Worm (Caenorhabditis elegans) whole organism, L4 larva: ENCODE data around the gene eri-3.

Experiments used
- D1046.2 ChIP-seq: fragments of 200-800 bp; sonication (Bioruptor generic); IDR thresholded peaks from 2 replicates; pipeline ENCODE4 v1.3.6; 2022; ENCODE audit warnings: missing genetic modification characterization, missing compliant biosample characterization
- F44E2.7 ChIP-seq: fragments of 200-800 bp; sonication (Bioruptor generic); IDR thresholded peaks from 2 replicates; pipeline ENCODE4 v2.1.2; 2022; ENCODE audit warnings: missing genetic modification characterization, missing compliant biosample characterization
- R02D3.7 ChIP-seq: fragments of 150-350 bp; sonication (generic microtip); optimal IDR thresholded peaks from 3 replicates; lab custom pipeline; 2014; ENCODE audit warnings: missing biosample characterization, missing genetic modification characterization
- Y48G9A.11 ChIP-seq: fragments of 200-800 bp; sonication (Bioruptor generic); IDR thresholded peaks from 2 replicates; pipeline ENCODE4 v1.3.6; 2022; ENCODE audit warnings: missing genetic modification reagents, missing genetic modification characterization, missing compliant biosample characterization
- ama-1 ChIP-seq: fragments of 150-350 bp; optimal IDR thresholded peaks from 2 replicates; lab custom pipeline; 2014; ENCODE audit warnings: inconsistent platforms, mixed read lengths
- ceh-62 ChIP-seq: sonication (generic microtip); optimal IDR thresholded peaks from 2 replicates; lab custom pipeline; 2017; ENCODE audit warnings: missing biosample characterization, missing genetic modification characterization
- cey-2 ChIP-seq: sonication (generic microtip); optimal IDR thresholded peaks from 3 replicates; lab custom pipeline; 2017; ENCODE audit warnings: missing genetic modification characterization, mild to moderate bottlenecking, missing compliant biosample characterization, antibody characterized with exemption, borderline replicate concordance; ENCODE audit not compliant: insufficient read depth
- ctbp-1 ChIP-seq: fragments of 200-800 bp; sonication (Bioruptor generic); IDR thresholded peaks from 2 replicates; pipeline ENCODE4 v1.3.6; 2022; ENCODE audit warnings: missing genetic modification reagents, missing genetic modification characterization, missing compliant biosample characterization
- daf-12 ChIP-seq: fragments of 150-350 bp; optimal IDR thresholded peaks from 2 replicates; lab custom pipeline; 2014; ENCODE audit warnings: missing biosample characterization, missing genetic modification reagents, missing genetic modification characterization
- daf-16 ChIP-seq, 3 experiments: sonication (generic microtip); optimal IDR thresholded peaks; 2 replicates each; lab custom pipeline; 2016 to 2017; ENCODE audit warnings: missing genetic modification characterization in 3 of 3, missing genetic modification reagents in 3 of 3, mild to moderate bottlenecking in 2 of 3, missing compliant biosample characterization in 2 of 3, missing biosample characterization in 1 of 3, moderate library complexity in 1 of 3
- daf-19 ChIP-seq: fragments of 200-800 bp; sonication (Bioruptor generic); conservative IDR thresholded peaks from 2 replicates; pipeline ENCODE4 v1.3.6; 2022; ENCODE audit warnings: missing genetic modification characterization, missing compliant biosample characterization
- dmd-9 ChIP-seq: fragments of 200-800 bp; sonication (Bioruptor generic); IDR thresholded peaks from 2 replicates; pipeline ENCODE4 v1.3.6; 2022; ENCODE audit warnings: missing genetic modification reagents, missing genetic modification characterization, missing compliant biosample characterization
- dpl-1 ChIP-seq: fragments of 150-350 bp; optimal IDR thresholded peaks from 2 replicates; lab custom pipeline; 2014; ENCODE audit warnings: missing biosample characterization, missing genetic modification reagents, missing genetic modification characterization
- dve-1 ChIP-seq: sonication (generic microtip); optimal IDR thresholded peaks from 2 replicates; lab custom pipeline; 2017; ENCODE audit warnings: antibody characterized with exemption, mild to moderate bottlenecking, missing genetic modification characterization, missing compliant biosample characterization; ENCODE audit not compliant: insufficient read depth
- gei-8 ChIP-seq: fragments of 200-800 bp; sonication (Bioruptor generic); optimal IDR thresholded peaks from 2 replicates; lab custom pipeline; 2018; ENCODE audit warnings: mild to moderate bottlenecking, missing genetic modification characterization, missing compliant biosample characterization
- hif-1 ChIP-seq, 2 experiments: sonication (generic microtip); optimal IDR thresholded peaks; 2 replicates each; lab custom pipeline; 2016 to 2017; ENCODE audit warnings: missing compliant biosample characterization in 2 of 2, missing genetic modification characterization in 2 of 2, missing genetic modification reagents in 2 of 2, missing genotype in 2 of 2, mild to moderate bottlenecking in 1 of 2
- hlh-11 ChIP-seq: fragments of 200-800 bp; sonication (Bioruptor generic); optimal IDR thresholded peaks from 2 replicates; lab custom pipeline; 2018; ENCODE audit warnings: mild to moderate bottlenecking, missing genetic modification characterization, missing compliant biosample characterization
- hlh-30 ChIP-seq: sonication (generic microtip); optimal IDR thresholded peaks from 2 replicates; lab custom pipeline; 2017; ENCODE audit warnings: antibody characterized with exemption, mild to moderate bottlenecking, missing genetic modification characterization, missing compliant biosample characterization; ENCODE audit not compliant: insufficient read depth
- lin-1 ChIP-seq: fragments of 200-800 bp; sonication (Bioruptor generic); IDR thresholded peaks from 2 replicates; pipeline ENCODE4 v1.3.6; 2022; ENCODE audit warnings: missing genetic modification reagents, missing genetic modification characterization, missing compliant biosample characterization
- lin-13 ChIP-seq: fragments of 150-350 bp; optimal IDR thresholded peaks from 2 replicates; lab custom pipeline; 2014; ENCODE audit warnings: missing biosample characterization, missing genetic modification reagents, missing genetic modification characterization
- lin-39 ChIP-seq: fragments of 150-350 bp; optimal IDR thresholded peaks from 2 replicates; lab custom pipeline; 2014; ENCODE audit warnings: missing biosample characterization, missing genetic modification reagents, missing genetic modification characterization
- lir-3 ChIP-seq: sonication (generic microtip); optimal IDR thresholded peaks from 2 replicates; lab custom pipeline; 2016; ENCODE audit warnings: mild to moderate bottlenecking, missing genetic modification characterization, missing compliant biosample characterization
- lsy-2 ChIP-seq, 2 experiments: fragments of 150-350 bp in 1 of 2; sonication (generic microtip) in 1 of 2; optimal IDR thresholded peaks; 2 replicates each; lab custom pipeline; 2014 to 2017; ENCODE audit warnings: missing biosample characterization in 2 of 2, missing genetic modification characterization in 2 of 2
- madf-9 ChIP-seq: fragments of 200-800 bp; sonication (Bioruptor generic); conservative IDR thresholded peaks from 2 replicates; pipeline ENCODE4 v1.3.6; 2022; ENCODE audit warnings: missing genetic modification reagents, missing genetic modification characterization, missing compliant biosample characterization
- mdl-1 ChIP-seq, 2 experiments: fragments of 150-350 bp in 1 of 2; sonication (generic microtip) in 1 of 2; optimal IDR thresholded peaks; 2 replicates each; lab custom pipeline; 2014 to 2017; ENCODE audit warnings: missing biosample characterization in 2 of 2, missing genetic modification characterization in 2 of 2
- mes-2 ChIP-seq: sonication (generic microtip); optimal IDR thresholded peaks from 2 replicates; lab custom pipeline; 2016; ENCODE audit warnings: missing genotype, mild to moderate bottlenecking, missing genetic modification characterization, missing compliant biosample characterization; ENCODE audit not compliant: poor library complexity, severe bottlenecking
- nhr-10 ChIP-seq: fragments of 150-350 bp; optimal IDR thresholded peaks from 2 replicates; lab custom pipeline; 2014; ENCODE audit warnings: missing biosample characterization, missing genetic modification characterization
- nhr-111 ChIP-seq: fragments of 200-800 bp; sonication (Bioruptor generic); optimal IDR thresholded peaks from 2 replicates; lab custom pipeline; 2018; ENCODE audit warnings: mild to moderate bottlenecking, missing genetic modification characterization, missing compliant biosample characterization
- nhr-237 ChIP-seq: sonication (generic microtip); optimal IDR thresholded peaks from 2 replicates; lab custom pipeline; 2017; ENCODE audit warnings: missing biosample characterization, missing genetic modification characterization
- nhr-41 ChIP-seq: fragments of 200-800 bp; sonication (Bioruptor generic); IDR thresholded peaks from 2 replicates; pipeline ENCODE4 v1.3.6; 2022; ENCODE audit warnings: missing genetic modification reagents, missing genetic modification characterization, missing compliant biosample characterization
- nhr-42 ChIP-seq: fragments of 200-800 bp; sonication (Bioruptor generic); IDR thresholded peaks from 2 replicates; pipeline ENCODE4 v1.3.6; 2022; ENCODE audit warnings: missing genetic modification characterization, missing compliant biosample characterization
- nhr-77 ChIP-seq: fragments of 150-350 bp; optimal IDR thresholded peaks from 2 replicates; lab custom pipeline; 2014; ENCODE audit warnings: missing biosample characterization, missing genetic modification characterization
- pha-4 ChIP-seq, 2 experiments: fragments of 150-350 bp in 1 of 2; fragments of 200-800 bp in 1 of 2; sonication (Bioruptor generic) in 1 of 2; IDR thresholded peaks in 1 of 2; optimal IDR thresholded peaks in 1 of 2; 2 replicates each; pipeline versions ENCODE4 v1.3.6 to Lab custom; 2014 to 2022; ENCODE audit warnings: missing genetic modification characterization in 2 of 2, missing genetic modification reagents in 2 of 2, missing biosample characterization in 1 of 2, missing compliant biosample characterization in 1 of 2
- spr-1 ChIP-seq: sonication (generic microtip); optimal IDR thresholded peaks from 2 replicates; lab custom pipeline; 2016; ENCODE audit warnings: mild to moderate bottlenecking, missing genetic modification characterization, missing compliant biosample characterization
- spr-3 ChIP-seq: fragments of 200-800 bp; sonication (Bioruptor generic); optimal IDR thresholded peaks from 2 replicates; lab custom pipeline; 2018; ENCODE audit warnings: mild to moderate bottlenecking, missing genetic modification characterization, missing compliant biosample characterization
- unc-39 ChIP-seq: sonication (generic microtip); optimal IDR thresholded peaks from 2 replicates; lab custom pipeline; 2017; ENCODE audit warnings: missing biosample characterization, missing genetic modification characterization
- unc-62 ChIP-seq, 3 experiments: fragments of 150-350 bp in 1 of 3; sonication (generic microtip); optimal IDR thresholded peaks in 2 of 3; peaks in 1 of 3; 1 replicate in 1 of 3; 2 replicates in 2 of 3; lab custom pipeline; 2014 to 2017; ENCODE audit warnings: missing biosample characterization in 3 of 3, missing genetic modification characterization in 3 of 3, missing genetic modification reagents in 3 of 3, missing genotype in 1 of 3
- vab-7 ChIP-seq: fragments of 200-800 bp; sonication (Bioruptor generic); IDR thresholded peaks from 2 replicates; pipeline ENCODE4 v1.3.6; 2022; ENCODE audit warnings: missing genetic modification reagents, missing genetic modification characterization, missing compliant biosample characterization
- zag-1 ChIP-seq: fragments of 150-350 bp; optimal IDR thresholded peaks from 2 replicates; lab custom pipeline; 2014; ENCODE audit warnings: missing biosample characterization, missing genetic modification characterization
- zfp-2 ChIP-seq: sonication (generic microtip); optimal IDR thresholded peaks from 2 replicates; lab custom pipeline; 2016; ENCODE audit warnings: mild to moderate bottlenecking, missing genetic modification characterization, missing compliant biosample characterization
- zip-11 ChIP-seq: fragments of 200-800 bp; sonication (Bioruptor generic); IDR thresholded peaks from 2 replicates; pipeline ENCODE4 v1.3.6; 2022; ENCODE audit warnings: missing genetic modification characterization, missing compliant biosample characterization
- ztf-7 ChIP-seq: fragments of 150-350 bp; optimal IDR thresholded peaks from 2 replicates; lab custom pipeline; 2014; ENCODE audit warnings: missing biosample characterization, missing genetic modification characterization

The eri-3 gene

ce11 chrII:1123208-1123607 lies at the start of gene eri-3, which contains the start of gene sut-1:
eri-3 (plus strand) TSS chrII:1123534.
sut-1 (minus strand) TSS chrII:1123265.
- no peak for TF ChIP-seq daf-12
- peak; percentile 68 for TF ChIP-seq mes-2 (tag; lab: Kevin White, UChicago)

DNA sequence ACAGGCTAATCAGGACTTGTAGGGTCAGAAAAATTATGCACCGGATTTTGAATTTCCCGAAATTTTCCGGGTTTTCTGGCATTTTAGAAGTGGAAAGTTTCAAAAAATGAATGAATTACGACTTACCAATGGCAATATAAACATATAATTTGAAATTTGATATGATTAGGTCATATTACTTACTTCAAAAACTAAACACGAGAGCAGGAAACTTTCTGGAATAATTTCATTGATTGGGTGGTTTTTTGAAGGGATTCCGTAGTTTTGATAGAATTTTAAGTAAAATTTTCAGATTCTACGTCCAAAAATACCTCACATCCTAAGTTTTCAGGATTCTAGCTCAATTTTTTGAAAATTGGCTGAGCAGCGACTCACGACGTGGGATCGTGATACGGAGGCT lies 47.9 kb upstream of the eri-3 start, which contains the start of gene K02E7.11:
K02E7.11 (minus strand) TSS at position 101 of the 400 bp plus-strand sequence.
- TF ChIP-seq zfp-2 (tag; lab: Kevin White, UChicago) (peak; percentile 33), dmd-9 (GFP tag; lab: Robert Waterston, UW) (no peak)

DNA sequence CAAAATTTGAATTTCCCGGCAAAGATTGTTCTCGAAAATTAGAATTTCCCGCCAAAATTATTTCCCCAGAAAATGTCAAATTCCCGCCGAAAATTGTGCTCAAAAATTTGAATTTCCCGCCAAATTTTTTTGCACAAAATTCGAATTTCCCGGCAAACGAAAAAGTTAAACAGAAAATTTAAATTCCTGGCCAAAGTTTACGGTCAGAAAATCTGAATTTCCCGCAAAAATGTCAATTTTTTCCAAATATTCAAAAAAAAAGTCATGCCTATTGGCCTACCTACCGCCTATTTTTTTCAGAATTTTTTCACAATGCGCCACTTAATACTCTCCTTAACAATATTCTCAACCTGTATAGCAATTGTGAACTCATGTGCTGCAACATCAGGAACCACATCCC lies 40.5 kb upstream of the eri-3 start, which contains the start of gene K02E7.1:
K02E7.1 (plus strand) TSS at position 301 of the 400 bp plus-strand sequence.
- TF ChIP-seq cey-2 (tag; lab: Kevin White, UChicago) = no peak

- TF ChIP-seq gei-8 (GFP tag; lab: Kevin White, UChicago) (no peak), lin-13 (GFP tag; lab: Kevin White, UChicago) (no peak), ama-1 (lab: Kevin White, UChicago) (no peak), lin-1 (GFP tag; lab: Robert Waterston, UW) (no peak), dpl-1 (no peak), spr-3 (GFP tag; lab: Kevin White, UChicago) (no peak), ztf-7 (tag; lab: Kevin White, UChicago) (no peak), dmd-9 (GFP tag; lab: Robert Waterston, UW) (no peak), unc-39 (no peak), nhr-42 (GFP tag; lab: Robert Waterston, UW) (no peak), Y48G9A.11 (GFP tag; lab: Robert Waterston, UW) (no peak), pha-4 (GFP tag; IDR thresholded peaks at IDR 0.05; lab: Robert Waterston, UW) (no peak), pha-4 (tag; optimal IDR thresholded peaks at IDR 0.05; lab: Kevin White, UChicago) (peak; percentile 25), lin-39 (tag; lab: Kevin White, UChicago) (no peak), ctbp-1 (GFP tag; lab: Robert Waterston, UW) (no peak), mes-2 (tag; lab: Kevin White, UChicago) (peak; percentile 31), mdl-1 (tag; optimal IDR thresholded peaks at IDR 0.05; lab: Kevin White, UChicago) (peak in 1 of 2 experiments; percentile 65), hlh-11 (peak; percentile 54), hlh-30 (tag; lab: Kevin White, UChicago) (peak; percentile 59), R02D3.7 (tag; lab: Kevin White, UChicago) (no peak), lir-3 (tag; lab: Kevin White, UChicago) (no peak), daf-16 (GFP tag; optimal IDR thresholded peaks at IDR 0.05; lab: Kevin White, UChicago) (peak in 1 of 2 experiments; percentile 74), daf-16 (tag; optimal IDR thresholded peaks at IDR 0.05; lab: Kevin White, UChicago) (peak; percentile 17), spr-1 (no peak), zip-11 (GFP tag; lab: Robert Waterston, UW) (no peak), nhr-10 (tag; lab: Kevin White, UChicago) (no peak), ceh-62 (no peak), zag-1 (tag; lab: Kevin White, UChicago) (no peak), dve-1 (peak; percentile 65), nhr-237 (tag; lab: Kevin White, UChicago) (no peak), D1046.2 (no peak), F44E2.7 (GFP tag; lab: Robert Waterston, UW) (no peak), unc-62 (GFP tag; optimal IDR thresholded peaks at IDR 0.05 in 1 of 2; lab: Kevin White, UChicago) (peak in 1 of 2 experiments; percentile 34), unc-62 (tag; optimal IDR thresholded peaks at IDR 0.05; lab: Kevin White, UChicago) (no peak), hif-1 (tag; optimal IDR thresholded peaks at IDR 0.05; lab: Kevin White, UChicago) (no peak), nhr-41 (GFP tag; lab: Robert Waterston, UW) (no peak), madf-9 (no peak), nhr-77 (no peak), daf-19 (no peak), vab-7 (no peak), lsy-2 (tag; optimal IDR thresholded peaks at IDR 0.05; lab: Kevin White, UChicago) (peak in 1 of 2 experiments; percentile 57), nhr-111 (GFP tag; lab: Kevin White, UChicago) (no peak)
Measured at ce11 chrII:1084899-1085298, 38.4 kb upstream of the eri-3 start.
